Fruit fly (Drosophila melanogaster): ENCODE measurements around the gene Pka-R1.

The Pka-R1 gene

dm6 chr3L:20837040-20837830 lies 21.3 kb downstream of the Pka-R1 start, which contains the start of gene CG13255 (continued):
- TF ChIP-seq CG12769 (tag; optimal IDR thresholded peaks at IDR 0.05): no peak
- TF ChIP-seq da (GFP tag; optimal IDR thresholded peaks at IDR 0.05): no peak
- TF ChIP-seq pzg (GFP tag; optimal IDR thresholded peaks at IDR 0.05): no peak
- no peak for TF ChIP-seq CG11093 (GFP tag; IDR thresholded peaks at IDR 0.05)
- no peak for TF ChIP-seq CG1602 (GFP tag; optimal IDR thresholded peaks at IDR 0.05)
- TF ChIP-seq kay (GFP tag; optimal IDR thresholded peaks at IDR 0.05): no peak
- 0 out of 2 replicates have a peak, but pooled peaks have one; percentile 28 for TF ChIP-seq CG6689 (GFP tag; IDR thresholded peaks at IDR 0.05)
- peak; percentile 60 for TF ChIP-seq Rfx (GFP tag; IDR thresholded peaks at IDR 0.05)
- TF ChIP-seq otp (GFP tag; IDR thresholded peaks at IDR 0.05): no peak
- no peak for TF ChIP-seq Tbp (GFP tag; optimal IDR thresholded peaks at IDR 0.05)
- peak; percentile 24 for TF ChIP-seq Blimp-1 (GFP tag; optimal IDR thresholded peaks at IDR 0.05)
- TF ChIP-seq Sry-δ (GFP tag; optimal IDR thresholded peaks at IDR 0.05): no peak
- TF ChIP-seq kah (GFP tag; optimal IDR thresholded peaks at IDR 0.05): no peak
- no peak for TF ChIP-seq YL-1 (GFP tag; optimal IDR thresholded peaks at IDR 0.05)
- peak; percentile 52 for TF ChIP-seq CG32532 (GFP tag; IDR thresholded peaks at IDR 0.05)
- TF ChIP-seq zf30C (GFP tag; optimal IDR thresholded peaks at IDR 0.05): no peak
- TF ChIP-seq Fer2 (tag; optimal IDR thresholded peaks at IDR 0.05): no peak
- peak; percentile 69 for TF ChIP-seq CG7556 (GFP tag; optimal IDR thresholded peaks at IDR 0.05)
- TF ChIP-seq her (GFP tag; optimal IDR thresholded peaks at IDR 0.05): no peak
- TF ChIP-seq mam (GFP tag; optimal IDR thresholded peaks at IDR 0.05): peak; percentile 61
- TF ChIP-seq CG3995 (GFP tag; optimal IDR thresholded peaks at IDR 0.05): no peak
- TF ChIP-seq esg (GFP tag; conservative IDR thresholded peaks at IDR 0.05): no peak
- no peak for TF ChIP-seq caup (GFP tag; optimal IDR thresholded peaks at IDR 0.05; ENCODE audit: severe bottlenecking)
- no peak for TF ChIP-seq eve (GFP tag; optimal IDR thresholded peaks at IDR 0.05)
- TF ChIP-seq CG6272 (GFP tag; IDR thresholded peaks at IDR 0.05): no peak
- no peak for TF ChIP-seq CG8089 (GFP tag; optimal IDR thresholded peaks at IDR 0.05)
- no peak for TF ChIP-seq pfk (GFP tag; optimal IDR thresholded peaks at IDR 0.05)
- peak; percentile 51 for TF ChIP-seq CG10147 (GFP tag; optimal IDR thresholded peaks at IDR 0.05)
- peak; percentile 58 for TF ChIP-seq dmrt99B (tag; optimal IDR thresholded peaks at IDR 0.05)
- TF ChIP-seq BEAF-32 (GFP tag; optimal IDR thresholded peaks at IDR 0.05): no peak
- TF ChIP-seq Max (GFP tag; optimal IDR thresholded peaks at IDR 0.05): no peak
- no peak for TF ChIP-seq Taf1 (GFP tag; IDR thresholded peaks at IDR 0.05)
- no peak for TF ChIP-seq CG12942 (GFP tag; optimal IDR thresholded peaks at IDR 0.05)
- no peak for TF ChIP-seq abd-A (tag; optimal IDR thresholded peaks at IDR 0.05)
- no peak for TF ChIP-seq NC2α (GFP tag; optimal IDR thresholded peaks at IDR 0.05)
- TF ChIP-seq Hsf (GFP tag; optimal IDR thresholded peaks at IDR 0.05): no peak
- peak; percentile 48 for TF ChIP-seq Dek (tag; optimal IDR thresholded peaks at IDR 0.05)
- no peak for TF ChIP-seq jing (GFP tag; optimal IDR thresholded peaks at IDR 0.05)
- no peak for TF ChIP-seq gsb-n (tag; optimal IDR thresholded peaks at IDR 0.05)
- no peak for TF ChIP-seq CG7928 (GFP tag; optimal IDR thresholded peaks at IDR 0.05)
- no peak for TF ChIP-seq CG8765 (GFP tag; IDR thresholded peaks at IDR 0.05)
- no peak for TF ChIP-seq CG10654 (GFP tag; optimal IDR thresholded peaks at IDR 0.05)
- TF ChIP-seq repo (GFP tag; optimal IDR thresholded peaks at IDR 0.05): no peak
- TF ChIP-seq aop (GFP tag; IDR thresholded peaks at IDR 0.05): no peak
- TF ChIP-seq pnt (GFP tag; optimal IDR thresholded peaks at IDR 0.05): peak; percentile 20
- no peak for TF ChIP-seq bsh (GFP tag; optimal IDR thresholded peaks at IDR 0.05)
- no peak for TF ChIP-seq CG6254 (GFP tag; optimal IDR thresholded peaks at IDR 0.05)
- no peak for TF ChIP-seq CG2116 (GFP tag; optimal IDR thresholded peaks at IDR 0.05)
- no peak for TF ChIP-seq CG3847 (GFP tag; IDR thresholded peaks at IDR 0.05)
- TF ChIP-seq tna (GFP tag; IDR thresholded peaks at IDR 0.05; ENCODE audit: partially characterized antibody): no peak
